Worm (Caenorhabditis elegans) whole organism, L1 larva: ENCODE measurements around the gene best-24.

Experiments
- fos-1 ChIP-seq: fragments of 150-350 bp; optimal IDR thresholded peaks from 2 replicates; lab custom pipeline; 2014; ENCODE audit warnings: missing biosample characterization, missing genetic modification characterization
- nhr-76 ChIP-seq: sonication (generic microtip); optimal IDR thresholded peaks from 2 replicates; lab custom pipeline; 2017; ENCODE audit warnings: missing biosample characterization, missing genetic modification characterization
- sptf-1 ChIP-seq: fragments of 150-350 bp; optimal IDR thresholded peaks from 2 replicates; lab custom pipeline; 2014; ENCODE audit warnings: missing biosample characterization, missing genetic modification characterization

DNA sequence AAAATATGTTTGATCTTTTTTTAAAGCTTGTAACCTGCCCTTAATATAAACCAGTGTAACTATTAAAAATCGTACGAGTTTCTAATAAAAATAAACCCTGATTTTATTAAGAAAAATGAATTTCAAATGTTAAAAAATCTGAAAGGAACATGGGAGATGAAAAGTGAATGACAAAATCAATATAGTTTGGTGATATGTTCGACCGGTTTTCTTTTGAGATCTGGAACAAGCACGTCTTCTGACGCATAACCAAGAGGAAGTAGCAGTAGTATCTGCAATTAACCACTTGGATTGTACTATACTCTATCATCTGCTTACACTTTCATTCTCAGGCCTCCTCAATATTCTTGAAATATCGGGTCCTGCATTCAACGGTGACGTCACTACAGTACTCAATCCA is 23.7 kb upstream of the best-24 start:
- TF ChIP-seq nhr-76 (tag; lab: Kevin White, UChicago), result no peak
- TF ChIP-seq fos-1 (tag; lab: Kevin White, UChicago), result no peak
- no peak for TF ChIP-seq sptf-1 (tag; lab: Kevin White, UChicago)
